Fruit fly (Drosophila melanogaster): ENCODE measurements around the gene Bgb.

- TF ChIP-seq Hr39 (GFP tag; optimal IDR thresholded peaks at IDR 0.05) (no peak), CG4318 (GFP tag; optimal IDR thresholded peaks at IDR 0.05) (no peak), CG6854 (GFP tag; optimal IDR thresholded peaks at IDR 0.05) (no peak)
These were observed 24.9 kb upstream of the Bgb start for dm6 chr3L:1614465-1615084.

Data from whole organism, prepupa.